Worm (Caenorhabditis elegans): Measurements from ENCODE around the gene Y82E9BR.5.
"Not testable (repeated sequence)": the region's sequence is repeated elsewhere in the genome, so short reads cannot be mapped to it uniquely, and the experiment has no call there.

Y82E9BR.5 gene

ce11 chrIII:1347003-1347402, 37.2 kb upstream of the Y82E9BR.5 start:
- TF ChIP-seq nhr-11 (tag; optimal IDR thresholded peaks at IDR 0.05): no peak
- no peak for TF ChIP-seq ama-1 (optimal IDR thresholded peaks at IDR 0.05)
- no peak for TF ChIP-seq unc-39 (tag; optimal IDR thresholded peaks at IDR 0.05)
- no peak for TF ChIP-seq elt-1 (tag; optimal IDR thresholded peaks at IDR 0.05)
- no peak for TF ChIP-seq elt-3 (tag; optimal IDR thresholded peaks at IDR 0.05)
- TF ChIP-seq dmd-4 (tag; optimal IDR thresholded peaks at IDR 0.05): no peak
- TF ChIP-seq nhr-237 (tag; optimal IDR thresholded peaks at IDR 0.05): no peak

ce11 chrIII:1347539-1347938, 36.6 kb upstream of the Y82E9BR.5 start, which contains the start of gene Y82E9BL.5:
Y82E9BL.5 (minus strand) TSS chrIII:1347639.
- TF ChIP-seq mdl-1 (tag; optimal IDR thresholded peaks at IDR 0.05) (no peak), unc-39 (tag; optimal IDR thresholded peaks at IDR 0.05) (no peak), ZK546.5 (tag; optimal IDR thresholded peaks at IDR 0.05) (no peak), blmp-1 (tag; optimal IDR thresholded peaks at IDR 0.05; ENCODE audit: insufficient read depth) (no peak), ceh-82 (tag; optimal IDR thresholded peaks at IDR 0.05) (no peak), C34F6.9 (tag; optimal IDR thresholded peaks at IDR 0.05) (no peak), skn-1 (tag; optimal IDR thresholded peaks at IDR 0.05) (no peak)

ce11 chrIII:1349313-1349712, 34.9 kb upstream of the Y82E9BR.5 start, which contains the start of gene fbxa-25:
fbxa-25 (minus strand) TSS chrIII:1349450.
- TF ChIP-seq Y55F3AM.14 (GFP tag; optimal IDR thresholded peaks at IDR 0.05) (no peak), fos-1 (tag; optimal IDR thresholded peaks at IDR 0.05) (peak; percentile 52), ztf-11 (tag; optimal IDR thresholded peaks at IDR 0.05) (no peak), unc-55 (GFP tag; optimal IDR thresholded peaks at IDR 0.05) (no peak)

ce11 chrIII:1350745-1351144, 33.4 kb upstream of the Y82E9BR.5 start, which contains the start of gene Y82E9BL.3:
Y82E9BL.3 (minus strand) TSS chrIII:1350845.
- TF ChIP-seq lin-11 (tag; optimal IDR thresholded peaks at IDR 0.05) (no peak), unc-39 (tag; optimal IDR thresholded peaks at IDR 0.05) (no peak)

- TF ChIP-seq unc-39 (tag; optimal IDR thresholded peaks at IDR 0.05) (no peak), crh-2 (tag; optimal IDR thresholded peaks at IDR 0.05) (no peak), ama-1 (optimal IDR thresholded peaks at IDR 0.05) (no peak), nhr-237 (tag; optimal IDR thresholded peaks at IDR 0.05) (no peak), unc-55 (GFP tag; optimal IDR thresholded peaks at IDR 0.05) (no peak)
Measured at ce11 chrIII:1354523-1354922, 29.6 kb upstream of the Y82E9BR.5 start.

ce11 chrIII:1355320-1355719, 28.9 kb upstream of the Y82E9BR.5 start, which contains the start of gene Y82E9BL.1:
Y82E9BL.1 (minus strand) TSS chrIII:1355420.
- TF ChIP-seq unc-62 (GFP tag; optimal IDR thresholded peaks at IDR 0.05): no peak
- TF ChIP-seq nhr-25 (tag; optimal IDR thresholded peaks at IDR 0.05): no peak
- TF ChIP-seq sma-3 (GFP tag; optimal IDR thresholded peaks at IDR 0.05): no peak

ce11 chrIII:1357973-1358372, 26.2 kb upstream of the Y82E9BR.5 start, which contains the start of gene Y82E9BR.8:
Y82E9BR.8 (minus strand) TSS chrIII:1358073.
- not testable (repeated sequence) for TF ChIP-seq snpc-4, lin-39, ZK546.5 (tag; optimal IDR thresholded peaks at IDR 0.05)

- TF ChIP-seq mbf-1 (tag; optimal IDR thresholded peaks at IDR 0.05) (no peak), gmeb-1 (tag; optimal IDR thresholded peaks at IDR 0.05) (no peak), aly-2 (tag; optimal IDR thresholded peaks at IDR 0.05) (no peak), dmd-4 (tag; optimal IDR thresholded peaks at IDR 0.05) (no peak), nhr-237 (tag; optimal IDR thresholded peaks at IDR 0.05) (no peak), skn-1 (tag; optimal IDR thresholded peaks at IDR 0.05) (no peak), lin-13 (GFP tag; optimal IDR thresholded peaks at IDR 0.05) (no peak), ztf-4 (tag; optimal IDR thresholded peaks at IDR 0.05) (no peak), elt-1 (tag; optimal IDR thresholded peaks at IDR 0.05) (no peak), nhr-11 (tag; optimal IDR thresholded peaks at IDR 0.05) (no peak), nhr-25 (tag; optimal IDR thresholded peaks at IDR 0.05) (no peak), mdl-1 (tag; optimal IDR thresholded peaks at IDR 0.05) (no peak), F13H6.1 (tag; optimal IDR thresholded peaks at IDR 0.05) (no peak), peb-1 (tag; optimal IDR thresholded peaks at IDR 0.05) (no peak), alr-1 (tag; optimal IDR thresholded peaks at IDR 0.05) (no peak), ztf-11 (tag; optimal IDR thresholded peaks at IDR 0.05) (no peak), nhr-12 (tag; optimal IDR thresholded peaks at IDR 0.05) (no peak), lin-39 (tag; optimal IDR thresholded peaks at IDR 0.05) (no peak), elt-3 (tag; optimal IDR thresholded peaks at IDR 0.05) (no peak), ZK546.5 (tag; optimal IDR thresholded peaks at IDR 0.05) (no peak)
Measured at ce11 chrIII:1359669-1360068, 24.5 kb upstream of the Y82E9BR.5 start, which contains the start of gene Y82E9BR.9. Y82E9BR.9 (minus strand) TSS chrIII:1359769.
